Worm (Caenorhabditis elegans) whole organism, L4/young adult: Measurements from ENCODE around the gene T11F8.1.

Experiments
- W03F9.2 ChIP-seq: fragments of 150-350 bp; optimal IDR thresholded peaks from 2 replicates; lab custom pipeline; 2014; ENCODE audit warnings: missing biosample characterization, missing genetic modification characterization
- dao-5 ChIP-seq: sonication (generic microtip); optimal IDR thresholded peaks from 2 replicates; lab custom pipeline; 2016; ENCODE audit warnings: missing genotype, missing genetic modification characterization, moderate library complexity, missing compliant biosample characterization
- him-1 ChIP-seq: sonication (generic microtip); optimal IDR thresholded peaks from 2 replicates; lab custom pipeline; 2016; ENCODE audit warnings: missing genotype, missing genetic modification reagents, missing genetic modification characterization, missing compliant biosample characterization

DNA sequence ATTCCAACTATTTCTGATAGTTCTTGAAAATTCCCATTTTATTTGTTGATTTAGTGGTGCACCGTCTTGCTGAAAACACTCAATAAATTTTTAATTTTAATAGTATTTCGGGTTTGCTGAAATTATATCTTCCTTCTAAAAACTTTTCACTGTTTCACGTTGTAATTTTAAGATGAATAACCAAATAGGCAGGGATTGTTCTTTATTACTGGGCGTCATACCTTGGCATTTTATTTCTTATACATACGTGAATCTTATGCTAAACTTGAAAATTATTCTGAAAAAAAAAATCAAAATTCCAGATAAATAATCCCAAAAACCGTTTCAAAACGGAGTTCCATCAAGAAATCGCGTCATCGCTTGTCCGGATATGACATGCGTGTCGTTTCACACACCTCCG, 40.7 kb upstream of the T11F8.1 start, which contains the start of gene mgl-3:
- TF ChIP-seq him-1 (tag; lab: Kevin White, UChicago): no peak
- no peak for TF ChIP-seq W03F9.2 (tag; lab: Kevin White, UChicago)
- TF ChIP-seq dao-5 (tag; lab: Kevin White, UChicago): no peak
